Worm (Caenorhabditis elegans): ENCODE measurements around the gene Y46E12BL.2.

- no peak for TF ChIP-seq scrt-1 (GFP tag; IDR thresholded peaks at IDR 0.05)
- TF ChIP-seq ama-1 (optimal IDR thresholded peaks at IDR 0.05): no peak
- TF ChIP-seq tbx-11 (GFP tag; IDR thresholded peaks at IDR 0.05): no peak
- no peak for TF ChIP-seq ets-7 (tag; optimal IDR thresholded peaks at IDR 0.05)
- TF ChIP-seq hmbx-1 (tag; optimal IDR thresholded peaks at IDR 0.05): no peak
- TF ChIP-seq ceh-13 (GFP tag; optimal IDR thresholded peaks at IDR 0.05): no peak
- no peak for TF ChIP-seq pes-1 (GFP tag; IDR thresholded peaks at IDR 0.05)
- no peak for TF ChIP-seq tbx-37 (GFP tag; conservative IDR thresholded peaks at IDR 0.05)
- TF ChIP-seq hmg-4 (GFP tag; optimal IDR thresholded peaks at IDR 0.05): no peak
- no peak for TF ChIP-seq flt-1 (GFP tag; IDR thresholded peaks at IDR 0.05)
- no peak for TF ChIP-seq B0310.2 (tag; optimal IDR thresholded peaks at IDR 0.05)
- TF ChIP-seq F13C5.2 (tag; optimal IDR thresholded peaks at IDR 0.05): no peak
Observed at ce11 chrII:15208151-15208550, 24.6 kb upstream of the Y46E12BL.2 start.

Measured in whole organism, early embryonic.